Fruit fly (Drosophila melanogaster): ENCODE measurements around the gene bur.

dm6 chr2L:21172922-21173321, 6.6 kb downstream of the bur start, which contains the start of gene CG31627:
- TF ChIP-seq usp (GFP tag; optimal IDR thresholded peaks at IDR 0.05): no peak
- no peak for TF ChIP-seq HmgZ (tag; optimal IDR thresholded peaks at IDR 0.05)
- no peak for TF ChIP-seq gem (tag; optimal IDR thresholded peaks at IDR 0.05)
- TF ChIP-seq CG9215 (GFP tag; IDR thresholded peaks at IDR 0.05): no peak
- no peak for TF ChIP-seq al (GFP tag; IDR thresholded peaks at IDR 0.05)
- TF ChIP-seq CG12155 (GFP tag; optimal IDR thresholded peaks at IDR 0.05): no peak
- no peak for TF ChIP-seq HLH3B (GFP tag; IDR thresholded peaks at IDR 0.05)

All from whole organism, embryonic.